Worm (Caenorhabditis elegans) whole organism, L3 larva: ENCODE measurements around the gene T09F3.7.

Experiments
- R02D3.7 ChIP-seq: fragments of 150-350 bp; optimal IDR thresholded peaks from 2 replicates; lab custom pipeline; 2014; ENCODE audit warnings: missing biosample characterization, missing genetic modification characterization
- elt-3 ChIP-seq, 3 experiments: fragments of 150-350 bp in 1 of 3; sonication (generic microtip) in 2 of 3; optimal IDR thresholded peaks; 2 replicates in 2 of 3; 4 replicates in 1 of 3; lab custom pipeline; 2014 to 2017; ENCODE audit warnings: missing biosample characterization in 3 of 3, missing genetic modification characterization in 3 of 3
- nhr-76 ChIP-seq: fragments of 150-350 bp; sonication (generic microtip); optimal IDR thresholded peaks from 5 replicates; lab custom pipeline; 2014; ENCODE audit warnings: missing biosample characterization, missing genetic modification characterization
- pqm-1 ChIP-seq: fragments of 150-350 bp; optimal IDR thresholded peaks from 2 replicates; lab custom pipeline; 2017; ENCODE audit warnings: missing biosample characterization, missing genetic modification characterization, inconsistent platforms
- sea-2 ChIP-seq: fragments of 150-350 bp; sonication (generic microtip); optimal IDR thresholded peaks from 4 replicates; lab custom pipeline; 2014; ENCODE audit warnings: missing biosample characterization, missing genetic modification reagents, missing genetic modification characterization
- unc-62 ChIP-seq: fragments of 150-350 bp; sonication (generic microtip); optimal IDR thresholded peaks from 4 replicates; lab custom pipeline; 2014; ENCODE audit warnings: missing biosample characterization, missing genetic modification reagents, missing genetic modification characterization
- zag-1 ChIP-seq: fragments of 150-350 bp; optimal IDR thresholded peaks from 2 replicates; lab custom pipeline; 2014; ENCODE audit warnings: missing biosample characterization, missing genetic modification characterization

DNA sequence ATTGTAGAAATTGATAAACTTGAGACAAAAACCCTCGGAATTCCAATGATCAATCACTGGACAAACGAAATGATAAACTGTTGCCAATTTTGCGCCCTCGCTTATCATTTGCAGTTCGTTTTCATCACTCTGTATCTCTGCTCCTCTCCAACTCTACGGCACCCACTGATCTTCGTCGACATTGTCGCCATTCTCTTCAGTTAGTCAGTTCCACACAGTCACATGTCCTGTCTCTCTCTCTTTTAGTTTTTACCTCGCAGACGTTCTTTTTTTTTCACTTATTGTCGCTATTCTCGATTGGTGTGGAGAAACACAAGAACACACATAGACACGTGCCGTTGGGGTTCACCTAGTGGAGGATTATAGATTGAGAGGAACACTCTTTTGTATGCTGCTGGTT is 1.9 kb upstream of the T09F3.7 start:
- TF ChIP-seq nhr-76 (tag; lab: Kevin White, UChicago) (no peak), elt-3 (tag; optimal IDR thresholded peaks at IDR 0.05; lab: Kevin White, UChicago) (peak in 1 of 3 experiments; percentile 58), sea-2 (GFP tag; lab: Kevin White, UChicago) (no peak), unc-62 (GFP tag; lab: Kevin White, UChicago) (no peak), R02D3.7 (tag; lab: Kevin White, UChicago) (no peak), pqm-1 (tag; lab: Kevin White, UChicago) (peak; percentile 83), zag-1 (tag; lab: Kevin White, UChicago) (no peak)
